Worm (Caenorhabditis elegans): ENCODE results near the gene T25D1.2.

T25D1.2 gene

ce11 chrX:16484681-16485080 lies 30.7 kb upstream of the T25D1.2 start:
- TF ChIP-seq mdl-1 (tag; optimal IDR thresholded peaks at IDR 0.05) = peak in 1 of 2 experiments; percentile 36
- peak; percentile 63; the same call in 1 of the 2 replicates for TF ChIP-seq ctbp-1 (GFP tag; IDR thresholded peaks at IDR 0.05)
- TF ChIP-seq madf-9 (GFP tag; conservative IDR thresholded peaks at IDR 0.05) = no peak
- peak; percentile 47 for TF ChIP-seq aha-1 (tag)
- peak in 1 of 2 experiments; percentile 44 for TF ChIP-seq lsy-2 (tag; optimal IDR thresholded peaks at IDR 0.05)
- TF ChIP-seq hlh-11 (tag; optimal IDR thresholded peaks at IDR 0.05) = peak; percentile 36
- peak; percentile 41; the same call in 1 of the 2 replicates for TF ChIP-seq ceh-20 (GFP tag; IDR thresholded peaks at IDR 0.05)
- peak; percentile 31 for TF ChIP-seq rbr-2 (tag; optimal IDR thresholded peaks at IDR 0.05)
- TF ChIP-seq tra-1 (GFP tag; IDR thresholded peaks at IDR 0.05) = peak; percentile 63; the same call in 1 of the 2 replicates
- TF ChIP-seq dmd-6 (GFP tag; IDR thresholded peaks at IDR 0.05) = peak; percentile 54
- peak; percentile 0 for TF ChIP-seq nhr-11 (tag; optimal IDR thresholded peaks at IDR 0.05)
- TF ChIP-seq mep-1 (tag; optimal IDR thresholded peaks at IDR 0.05) = peak; percentile 58
- TF ChIP-seq dve-1 (tag; optimal IDR thresholded peaks at IDR 0.05; ENCODE audit: insufficient read depth) = no peak
- no peak for TF ChIP-seq set-16 (GFP tag; IDR thresholded peaks at IDR 0.05)
- peak; percentile 85 for TF ChIP-seq fkh-10 (GFP tag; optimal IDR thresholded peaks at IDR 0.05)

- TF ChIP-seq lin-1 (GFP tag; IDR thresholded peaks at IDR 0.05) (no peak), daf-16 (GFP tag; optimal IDR thresholded peaks at IDR 0.05) (no peak), daf-16 (tag; optimal IDR thresholded peaks at IDR 0.05) (no peak), aha-1 (tag) (peak; percentile 79), dmd-9 (GFP tag; IDR thresholded peaks at IDR 0.05) (no peak), vab-7 (GFP tag; IDR thresholded peaks at IDR 0.05) (no peak), Y48G9A.11 (GFP tag; IDR thresholded peaks at IDR 0.05) (no peak), tag-97 (GFP tag; IDR thresholded peaks at IDR 0.05) (no peak)
Measured at ce11 chrX:16485322-16485721, 30.0 kb upstream of the T25D1.2 start.

ce11 chrX:16487068-16487658 lies 28.2 kb upstream of the T25D1.2 start, which contains the start of gene cah-3:
Gene cah-3 (plus strand): TSS chrX:16487481.
- TF ChIP-seq zag-1 (tag; optimal IDR thresholded peaks at IDR 0.05) (no peak), daf-8 (GFP tag; IDR thresholded peaks at IDR 0.05) (no peak), ctbp-1 (GFP tag; IDR thresholded peaks at IDR 0.05) (0 out of 2 replicates have a peak, but pooled peaks have one; percentile 38), mxl-2 (GFP tag; conservative IDR thresholded peaks at IDR 0.05) (no peak), aha-1 (tag) (peak; percentile 30), dmd-8 (GFP tag; IDR thresholded peaks at IDR 0.05) (no peak), pqm-1 (tag; optimal IDR thresholded peaks at IDR 0.05) (peak; percentile 76), mdl-1 (tag; optimal IDR thresholded peaks at IDR 0.05) (peak in 1 of 2 experiments; percentile 26), lin-1 (GFP tag; IDR thresholded peaks at IDR 0.05) (peak; percentile 48; the same call in 1 of the 2 replicates), Y105C5A.15 (GFP tag; IDR thresholded peaks at IDR 0.05) (no peak), egl-43 (GFP tag; IDR thresholded peaks at IDR 0.05) (no peak), unc-62 (GFP tag; optimal IDR thresholded peaks at IDR 0.05 in 1 of 2) (peak in 1 of 2 experiments; percentile 45), unc-62 (tag; optimal IDR thresholded peaks at IDR 0.05) (no peak), dmd-6 (GFP tag; IDR thresholded peaks at IDR 0.05) (peak; percentile 84), nhr-28 (tag; optimal IDR thresholded peaks at IDR 0.05) (peak; percentile 43), ces-1 (GFP tag; optimal IDR thresholded peaks at IDR 0.05) (peak; percentile 2), daf-16 (GFP tag; optimal IDR thresholded peaks at IDR 0.05) (no peak), daf-16 (tag; optimal IDR thresholded peaks at IDR 0.05) (no peak), mep-1 (tag; optimal IDR thresholded peaks at IDR 0.05) (no peak)

ce11 chrX:16490753-16491152 lies 24.6 kb upstream of the T25D1.2 start:
- TF ChIP-seq unc-62 (GFP tag; optimal IDR thresholded peaks at IDR 0.05 in 1 of 2) = peak in 1 of 2 experiments; percentile 90
- TF ChIP-seq unc-62 (tag; optimal IDR thresholded peaks at IDR 0.05) = no peak
- no peak for TF ChIP-seq mxl-3 (GFP tag; optimal IDR thresholded peaks at IDR 0.05)
